Worm (Caenorhabditis elegans) whole organism, late embryonic: Measurements from ENCODE around the gene psmd-9.

Experiments used
- C38D4.7 ChIP-seq: fragments of 200-800 bp; sonication (Bioruptor generic); optimal IDR thresholded peaks from 2 replicates; lab custom pipeline; 2018; ENCODE audit warnings: mild to moderate bottlenecking, missing genetic modification characterization, moderate library complexity, missing compliant biosample characterization
- ama-1 ChIP-seq: fragments of 150-350 bp; optimal IDR thresholded peaks from 2 replicates; lab custom pipeline; 2014
- ceh-45 ChIP-seq: fragments of 200-800 bp; sonication (Bioruptor generic); IDR thresholded peaks from 2 replicates; pipeline ENCODE4 v1.3.6; 2022; ENCODE audit warnings: missing genetic modification reagents, missing genetic modification characterization, missing compliant biosample characterization
- che-1 ChIP-seq: sonication (generic microtip); optimal IDR thresholded peaks from 2 replicates; lab custom pipeline; 2016; ENCODE audit warnings: mild to moderate bottlenecking, missing genetic modification characterization, missing compliant biosample characterization
- hlh-30 ChIP-seq: sonication (generic microtip); optimal IDR thresholded peaks from 2 replicates; lab custom pipeline; 2017; ENCODE audit warnings: antibody characterized with exemption, missing genetic modification characterization, missing compliant biosample characterization; ENCODE audit not compliant: insufficient read depth
- nfya-1 ChIP-seq: sonication (generic microtip); optimal IDR thresholded peaks from 2 replicates; lab custom pipeline; 2017; ENCODE audit warnings: missing genetic modification characterization, mild to moderate bottlenecking, missing compliant biosample characterization, antibody characterized with exemption, moderate library complexity
- nhr-232 ChIP-seq: sonication (generic microtip); optimal IDR thresholded peaks from 2 replicates; lab custom pipeline; 2016; ENCODE audit warnings: missing genetic modification characterization, missing compliant biosample characterization
- pha-4 ChIP-seq: fragments of 150-350 bp; optimal IDR thresholded peaks from 2 replicates; lab custom pipeline; 2018; ENCODE audit warnings: missing biosample characterization, missing genetic modification reagents, missing genetic modification characterization
- ref-2 ChIP-seq: sonication (generic microtip); optimal IDR thresholded peaks from 2 replicates; lab custom pipeline; 2016; ENCODE audit warnings: missing genetic modification characterization, missing compliant biosample characterization
- rnt-1 ChIP-seq: sonication (generic microtip); optimal IDR thresholded peaks from 2 replicates; lab custom pipeline; 2016; ENCODE audit warnings: missing genetic modification characterization, missing compliant biosample characterization
- tbx-2 ChIP-seq: sonication (generic microtip); optimal IDR thresholded peaks from 2 replicates; lab custom pipeline; 2016; ENCODE audit warnings: missing genetic modification characterization, missing compliant biosample characterization
- unc-55 ChIP-seq: sonication (generic microtip); optimal IDR thresholded peaks from 2 replicates; lab custom pipeline; 2017; ENCODE audit warnings: missing biosample characterization, missing genetic modification reagents, missing genetic modification characterization
- unc-86 ChIP-seq: sonication (generic microtip); optimal IDR thresholded peaks from 2 replicates; lab custom pipeline; 2016; ENCODE audit warnings: missing genetic modification characterization, missing compliant biosample characterization

DNA sequence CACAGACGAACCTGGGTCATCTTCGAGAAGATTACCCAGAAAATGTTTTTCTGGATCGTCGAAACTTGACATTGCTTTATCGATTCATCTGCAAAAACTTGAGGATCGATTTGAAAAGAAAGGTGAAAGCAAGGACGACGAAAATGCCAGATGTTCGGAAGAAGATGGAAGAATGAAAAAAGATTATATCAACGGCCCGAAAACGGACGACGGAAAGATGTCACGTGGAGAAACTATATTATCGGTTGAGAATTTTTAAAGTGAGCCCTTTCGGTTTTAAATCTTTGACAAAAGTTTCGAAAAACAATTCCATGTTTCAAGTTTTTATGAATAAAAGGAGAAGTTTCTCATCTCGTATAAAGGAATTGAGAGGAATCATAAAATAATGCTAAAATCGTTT lies 43.7 kb upstream of the psmd-9 start, which contains the start of gene dnj-5:
- TF ChIP-seq che-1 (no peak), ref-2 (tag; lab: Kevin White, UChicago) (no peak), rnt-1 (tag; lab: Kevin White, UChicago) (no peak), pha-4 (no peak), C38D4.7 (GFP tag; lab: Kevin White, UChicago) (no peak), unc-86 (tag; lab: Kevin White, UChicago) (no peak), nfya-1 (tag; lab: Kevin White, UChicago) (no peak), nhr-232 (tag; lab: Kevin White, UChicago) (no peak), ama-1 (no peak), hlh-30 (tag; lab: Kevin White, UChicago) (no peak), tbx-2 (tag; lab: Kevin White, UChicago) (no peak), ceh-45 (GFP tag; lab: Robert Waterston, UW) (no peak), unc-55 (no peak)
